Worm (Caenorhabditis elegans) whole organism, L2 larva: ENCODE data around the gene F07C6.3.

Experiments used
- ceh-16 ChIP-seq: fragments of 150-350 bp; optimal IDR thresholded peaks from 2 replicates; lab custom pipeline; 2014; ENCODE audit warnings: missing biosample characterization, missing genetic modification characterization
- ceh-82 ChIP-seq: fragments of 150-350 bp; optimal IDR thresholded peaks from 2 replicates; lab custom pipeline; 2014; ENCODE audit warnings: missing biosample characterization, missing genetic modification characterization
- nhr-11 ChIP-seq: fragments of 150-350 bp; optimal IDR thresholded peaks from 2 replicates; lab custom pipeline; 2014; ENCODE audit warnings: missing biosample characterization, missing genetic modification characterization
- nhr-237 ChIP-seq: fragments of 150-350 bp; optimal IDR thresholded peaks from 2 replicates; lab custom pipeline; 2014; ENCODE audit warnings: missing biosample characterization, missing genetic modification characterization
- snpc-4 ChIP-seq: fragments of 150-350 bp; optimal IDR thresholded peaks from 2 replicates; lab custom pipeline; 2014; ENCODE audit warnings: missing biosample characterization, missing genetic modification characterization
- ztf-11 ChIP-seq: sonication (generic microtip); optimal IDR thresholded peaks from 2 replicates; lab custom pipeline; 2017; ENCODE audit warnings: missing biosample characterization, missing genetic modification characterization

ce11 chrIV:12744713-12745112 lies 44.3 kb upstream of the F07C6.3 start, which contains the start of gene C36H8.1:
- TF ChIP-seq nhr-11 (tag; lab: Kevin White, UChicago) = no peak
- no peak for TF ChIP-seq ceh-16 (tag; lab: Kevin White, UChicago)
- no peak for TF ChIP-seq ceh-82 (tag; lab: Kevin White, UChicago)
- no peak for TF ChIP-seq snpc-4
- no peak for TF ChIP-seq ztf-11 (tag; lab: Kevin White, UChicago)
- no peak for TF ChIP-seq nhr-237 (tag; lab: Kevin White, UChicago)
